Worm (Caenorhabditis elegans) whole organism, L4 larva: Measurements from ENCODE around the gene ctsa-3.1.

Experiments
- T20F7.1 ChIP-seq: fragments of 200-800 bp; sonication (Bioruptor generic); optimal IDR thresholded peaks from 2 replicates; lab custom pipeline; 2018; ENCODE audit warnings: mild to moderate bottlenecking, missing genetic modification characterization, missing compliant biosample characterization
- Y105C5A.15 ChIP-seq: fragments of 200-800 bp; sonication (Bioruptor generic); IDR thresholded peaks from 2 replicates; pipeline ENCODE4 v1.3.6; 2022; ENCODE audit warnings: missing genetic modification characterization, missing compliant biosample characterization
- Y48G9A.11 ChIP-seq: fragments of 200-800 bp; sonication (Bioruptor generic); IDR thresholded peaks from 2 replicates; pipeline ENCODE4 v1.3.6; 2022; ENCODE audit warnings: missing genetic modification reagents, missing genetic modification characterization, missing compliant biosample characterization
- ZK546.5 ChIP-seq, 2 experiments: sonication (generic microtip); optimal IDR thresholded peaks; 2 replicates each; lab custom pipeline; 2017; ENCODE audit warnings: missing biosample characterization in 2 of 2, missing genetic modification characterization in 2 of 2
- aly-2 ChIP-seq: sonication (generic microtip); optimal IDR thresholded peaks from 2 replicates; lab custom pipeline; 2018; ENCODE audit warnings: missing biosample characterization, missing genetic modification characterization
- ama-1 ChIP-seq: fragments of 150-350 bp; optimal IDR thresholded peaks from 2 replicates; lab custom pipeline; 2014; ENCODE audit warnings: inconsistent platforms, mixed read lengths
- arid-1 ChIP-seq: fragments of 200-800 bp; sonication (Bioruptor generic); conservative IDR thresholded peaks from 2 replicates; pipeline ENCODE4 v1.3.6; 2022; ENCODE audit warnings: missing genetic modification reagents, missing genetic modification characterization, missing compliant biosample characterization
- ceh-32 ChIP-seq: sonication (generic microtip); optimal IDR thresholded peaks from 2 replicates; lab custom pipeline; 2016; ENCODE audit warnings: mild to moderate bottlenecking, missing genetic modification characterization, missing compliant biosample characterization; ENCODE audit not compliant: poor library complexity
- cey-2 ChIP-seq: sonication (generic microtip); optimal IDR thresholded peaks from 3 replicates; lab custom pipeline; 2017; ENCODE audit warnings: missing genetic modification characterization, mild to moderate bottlenecking, missing compliant biosample characterization, antibody characterized with exemption, borderline replicate concordance; ENCODE audit not compliant: insufficient read depth
- daf-16 ChIP-seq, 3 experiments: sonication (generic microtip); optimal IDR thresholded peaks; 2 replicates each; lab custom pipeline; 2016 to 2017; ENCODE audit warnings: missing genetic modification characterization in 3 of 3, missing genetic modification reagents in 3 of 3, mild to moderate bottlenecking in 2 of 3, missing compliant biosample characterization in 2 of 3, missing biosample characterization in 1 of 3, moderate library complexity in 1 of 3
- dmd-6 ChIP-seq: fragments of 200-800 bp; sonication (Bioruptor generic); IDR thresholded peaks from 2 replicates; pipeline ENCODE4 v1.3.6; 2022; ENCODE audit warnings: missing genetic modification reagents, missing genetic modification characterization, missing compliant biosample characterization
- dmd-8 ChIP-seq: fragments of 200-800 bp; sonication (Bioruptor generic); IDR thresholded peaks from 2 replicates; pipeline ENCODE4 v1.3.6; 2022; ENCODE audit warnings: missing genetic modification characterization, missing compliant biosample characterization
- dmd-9 ChIP-seq: fragments of 200-800 bp; sonication (Bioruptor generic); IDR thresholded peaks from 2 replicates; pipeline ENCODE4 v1.3.6; 2022; ENCODE audit warnings: missing genetic modification reagents, missing genetic modification characterization, missing compliant biosample characterization
- dve-1 ChIP-seq: sonication (generic microtip); optimal IDR thresholded peaks from 2 replicates; lab custom pipeline; 2017; ENCODE audit warnings: antibody characterized with exemption, mild to moderate bottlenecking, missing genetic modification characterization, missing compliant biosample characterization; ENCODE audit not compliant: insufficient read depth
- fkh-10 ChIP-seq: fragments of 150-350 bp; optimal IDR thresholded peaks from 2 replicates; lab custom pipeline; 2014; ENCODE audit warnings: missing biosample characterization, missing genetic modification reagents, missing genetic modification characterization
- hlh-11 ChIP-seq: fragments of 200-800 bp; sonication (Bioruptor generic); optimal IDR thresholded peaks from 2 replicates; lab custom pipeline; 2018; ENCODE audit warnings: mild to moderate bottlenecking, missing genetic modification characterization, missing compliant biosample characterization
- hlh-30 ChIP-seq: sonication (generic microtip); optimal IDR thresholded peaks from 2 replicates; lab custom pipeline; 2017; ENCODE audit warnings: antibody characterized with exemption, mild to moderate bottlenecking, missing genetic modification characterization, missing compliant biosample characterization; ENCODE audit not compliant: insufficient read depth
- lin-15B ChIP-seq: fragments of 150-350 bp; sonication (generic microtip); optimal IDR thresholded peaks from 3 replicates; lab custom pipeline; 2014; ENCODE audit warnings: missing biosample characterization, missing genetic modification characterization
- lir-3 ChIP-seq: sonication (generic microtip); optimal IDR thresholded peaks from 2 replicates; lab custom pipeline; 2016; ENCODE audit warnings: mild to moderate bottlenecking, missing genetic modification characterization, missing compliant biosample characterization
- lsy-2 ChIP-seq, 2 experiments: fragments of 150-350 bp in 1 of 2; sonication (generic microtip) in 1 of 2; optimal IDR thresholded peaks; 2 replicates each; lab custom pipeline; 2014 to 2017; ENCODE audit warnings: missing biosample characterization in 2 of 2, missing genetic modification characterization in 2 of 2
- madf-5 ChIP-seq, 2 experiments: fragments of 200-800 bp; sonication (Bioruptor generic); IDR thresholded peaks; 2 replicates each; pipeline ENCODE4 v1.3.6; 2022; ENCODE audit warnings: missing compliant biosample characterization in 2 of 2, missing genetic modification characterization in 2 of 2
- mdl-1 ChIP-seq, 2 experiments: fragments of 150-350 bp in 1 of 2; sonication (generic microtip) in 1 of 2; optimal IDR thresholded peaks; 2 replicates each; lab custom pipeline; 2014 to 2017; ENCODE audit warnings: missing biosample characterization in 2 of 2, missing genetic modification characterization in 2 of 2
- mep-1 ChIP-seq: fragments of 150-350 bp; sonication (generic microtip); optimal IDR thresholded peaks from 3 replicates; lab custom pipeline; 2014; ENCODE audit warnings: missing biosample characterization, missing genetic modification characterization
- mes-2 ChIP-seq: sonication (generic microtip); optimal IDR thresholded peaks from 2 replicates; lab custom pipeline; 2016; ENCODE audit warnings: missing genotype, mild to moderate bottlenecking, missing genetic modification characterization, missing compliant biosample characterization; ENCODE audit not compliant: poor library complexity, severe bottlenecking
- nhr-102 ChIP-seq: sonication (generic microtip); optimal IDR thresholded peaks from 2 replicates; lab custom pipeline; 2016; ENCODE audit warnings: mild to moderate bottlenecking, missing genetic modification characterization, moderate library complexity, missing compliant biosample characterization
- nhr-11 ChIP-seq: fragments of 150-350 bp; optimal IDR thresholded peaks from 2 replicates; lab custom pipeline; 2014; ENCODE audit warnings: missing biosample characterization, missing genetic modification characterization
- nhr-25 ChIP-seq: sonication (generic microtip); optimal IDR thresholded peaks from 2 replicates; lab custom pipeline; 2017; ENCODE audit warnings: missing genetic modification characterization, mild to moderate bottlenecking, missing compliant biosample characterization, antibody characterized with exemption, moderate library complexity, borderline replicate concordance; ENCODE audit not compliant: insufficient read depth
- nhr-28 ChIP-seq: fragments of 150-350 bp; optimal IDR thresholded peaks from 2 replicates; lab custom pipeline; 2014; ENCODE audit warnings: missing biosample characterization, missing genetic modification characterization
- nhr-6 ChIP-seq: fragments of 150-350 bp; optimal IDR thresholded peaks from 2 replicates; lab custom pipeline; 2014; ENCODE audit warnings: missing biosample characterization, missing genetic modification characterization
- nhr-77 ChIP-seq: fragments of 150-350 bp; optimal IDR thresholded peaks from 2 replicates; lab custom pipeline; 2014; ENCODE audit warnings: missing biosample characterization, missing genetic modification characterization
- pha-4 ChIP-seq, 2 experiments: fragments of 150-350 bp in 1 of 2; fragments of 200-800 bp in 1 of 2; sonication (Bioruptor generic) in 1 of 2; IDR thresholded peaks in 1 of 2; optimal IDR thresholded peaks in 1 of 2; 2 replicates each; pipeline versions ENCODE4 v1.3.6 to Lab custom; 2014 to 2022; ENCODE audit warnings: missing genetic modification characterization in 2 of 2, missing genetic modification reagents in 2 of 2, missing biosample characterization in 1 of 2, missing compliant biosample characterization in 1 of 2
- pqm-1 ChIP-seq: sonication (generic microtip); optimal IDR thresholded peaks from 2 replicates; lab custom pipeline; 2017; ENCODE audit warnings: missing biosample characterization, missing genetic modification characterization
- rbr-2 ChIP-seq: sonication (generic microtip); optimal IDR thresholded peaks from 2 replicates; lab custom pipeline; 2016; ENCODE audit warnings: missing genotype, missing genetic modification characterization, missing compliant biosample characterization
- tag-97 ChIP-seq: fragments of 200-800 bp; sonication (Bioruptor generic); IDR thresholded peaks from 2 replicates; pipeline ENCODE4 v1.3.6; 2022; ENCODE audit warnings: missing genetic modification characterization, missing compliant biosample characterization
- tra-1 ChIP-seq: fragments of 200-800 bp; sonication (Bioruptor generic); IDR thresholded peaks from 2 replicates; pipeline ENCODE4 v1.3.6; 2022; ENCODE audit warnings: missing genetic modification reagents, missing genetic modification characterization, missing compliant biosample characterization
- unc-130 ChIP-seq: sonication (generic microtip); optimal IDR thresholded peaks from 2 replicates; lab custom pipeline; 2016; ENCODE audit warnings: missing genetic modification reagents, missing genetic modification characterization, missing compliant biosample characterization
- vab-7 ChIP-seq: fragments of 200-800 bp; sonication (Bioruptor generic); IDR thresholded peaks from 2 replicates; pipeline ENCODE4 v1.3.6; 2022; ENCODE audit warnings: missing genetic modification reagents, missing genetic modification characterization, missing compliant biosample characterization
- zag-1 ChIP-seq: fragments of 150-350 bp; optimal IDR thresholded peaks from 2 replicates; lab custom pipeline; 2014; ENCODE audit warnings: missing biosample characterization, missing genetic modification characterization
- zip-11 ChIP-seq: fragments of 200-800 bp; sonication (Bioruptor generic); IDR thresholded peaks from 2 replicates; pipeline ENCODE4 v1.3.6; 2022; ENCODE audit warnings: missing genetic modification characterization, missing compliant biosample characterization

The ctsa-3.1 gene

ce11 chrII:7251978-7252377 lies 19.3 kb downstream of the ctsa-3.1 start, which contains the start of the genes prx-13 and ada-2 (continued):
- TF ChIP-seq lir-3 (tag; lab: Kevin White, UChicago): peak; percentile 5
- no peak for TF ChIP-seq lin-15B (tag; lab: Kevin White, UChicago)
- no peak for TF ChIP-seq arid-1 (GFP tag; lab: Robert Waterston, UW)
- TF ChIP-seq zip-11: no peak
- no peak for TF ChIP-seq dmd-9 (GFP tag; lab: Robert Waterston, UW)

ce11 chrII:7253073-7253472 lies 20.4 kb downstream of the ctsa-3.1 start, which contains the start of gene lsm-4:
Gene lsm-4 (minus strand): TSS chrII:7253163.
- TF ChIP-seq T20F7.1: peak; percentile 92
- TF ChIP-seq tra-1 (GFP tag; lab: Robert Waterston, UW): no peak
- peak; percentile 73; the same call in 1 of the 2 replicates for TF ChIP-seq Y48G9A.11
- TF ChIP-seq ceh-32 (tag; lab: Kevin White, UChicago): no peak
- TF ChIP-seq zip-11: no peak
- TF ChIP-seq daf-16 (GFP tag; optimal IDR thresholded peaks at IDR 0.05; lab: Kevin White, UChicago): no peak
- peak; percentile 11 for TF ChIP-seq daf-16 (tag; optimal IDR thresholded peaks at IDR 0.05; lab: Kevin White, UChicago)
- TF ChIP-seq lsy-2 (tag; optimal IDR thresholded peaks at IDR 0.05; lab: Kevin White, UChicago): peak in 1 of 2 experiments; percentile 25

- TF ChIP-seq unc-130 (GFP tag; lab: Kevin White, UChicago) (no peak), nhr-102 (peak; percentile 51), T20F7.1 (peak; percentile 64), vab-7 (GFP tag; lab: Robert Waterston, UW) (no peak), lin-15B (tag; lab: Kevin White, UChicago) (no peak), hlh-30 (peak; percentile 0), nhr-77 (tag; lab: Kevin White, UChicago) (peak; percentile 54), lsy-2 (tag; optimal IDR thresholded peaks at IDR 0.05; lab: Kevin White, UChicago) (peak in 1 of 2 experiments; percentile 51), pha-4 (GFP tag; IDR thresholded peaks at IDR 0.05; lab: Robert Waterston, UW) (no peak), pha-4 (tag; optimal IDR thresholded peaks at IDR 0.05; lab: Kevin White, UChicago) (peak; percentile 81), daf-16 (GFP tag; optimal IDR thresholded peaks at IDR 0.05; lab: Kevin White, UChicago) (no peak), daf-16 (tag; optimal IDR thresholded peaks at IDR 0.05; lab: Kevin White, UChicago) (peak; percentile 88), mep-1 (tag; lab: Kevin White, UChicago) (peak; percentile 49), hlh-11 (tag; lab: Kevin White, UChicago) (peak; percentile 71), dmd-6 (peak; percentile 72), ama-1 (lab: Kevin White, UChicago) (peak; percentile 45), nhr-28 (tag; lab: Kevin White, UChicago) (peak; percentile 84), rbr-2 (tag; lab: Kevin White, UChicago) (no peak), nhr-25 (no peak), mes-2 (tag; lab: Kevin White, UChicago) (peak; percentile 56), pqm-1 (peak; percentile 69), mdl-1 (tag; optimal IDR thresholded peaks at IDR 0.05; lab: Kevin White, UChicago) (peak in 1 of 2 experiments; percentile 17), dve-1 (peak; percentile 84), nhr-6 (peak; percentile 76), aly-2 (tag; lab: Kevin White, UChicago) (no peak), cey-2 (tag; lab: Kevin White, UChicago) (no peak)
Observed at ce11 chrII:7255614-7256162, 23.0 kb downstream of the ctsa-3.1 start, which contains the start of gene F32A5.8. Gene F32A5.8 (plus strand): TSS chrII:7256112.

ce11 chrII:7261854-7262253 lies 29.2 kb downstream of the ctsa-3.1 start, which contains the start of gene C30G12.4:
Gene C30G12.4 (plus strand): TSS chrII:7262154.
- no peak for TF ChIP-seq ZK546.5 (tag; optimal IDR thresholded peaks at IDR 0.05; lab: Kevin White, UChicago)
- TF ChIP-seq madf-5 (GFP tag; IDR thresholded peaks at IDR 0.05; lab: Robert Waterston, UW): no peak
- TF ChIP-seq zag-1 (tag; lab: Kevin White, UChicago): no peak
- TF ChIP-seq vab-7 (GFP tag; lab: Robert Waterston, UW): no peak
- no peak for TF ChIP-seq nhr-102
- TF ChIP-seq Y105C5A.15: no peak
- no peak for TF ChIP-seq fkh-10 (GFP tag; lab: Kevin White, UChicago)
- TF ChIP-seq dmd-8 (GFP tag; lab: Robert Waterston, UW): no peak
- no peak for TF ChIP-seq rbr-2 (tag; lab: Kevin White, UChicago)
- no peak for TF ChIP-seq mes-2 (tag; lab: Kevin White, UChicago)
- TF ChIP-seq nhr-11 (tag; lab: Kevin White, UChicago): no peak
- TF ChIP-seq tag-97 (GFP tag; lab: Robert Waterston, UW): no peak
- TF ChIP-seq, all 104 proteins: peak for 0
